Fruit fly (Drosophila melanogaster): ENCODE measurements around the gene vex.
A peak's percentile ranks its signal among the peaks of the same experiment; 100 is the strongest.

vex gene

DNA sequence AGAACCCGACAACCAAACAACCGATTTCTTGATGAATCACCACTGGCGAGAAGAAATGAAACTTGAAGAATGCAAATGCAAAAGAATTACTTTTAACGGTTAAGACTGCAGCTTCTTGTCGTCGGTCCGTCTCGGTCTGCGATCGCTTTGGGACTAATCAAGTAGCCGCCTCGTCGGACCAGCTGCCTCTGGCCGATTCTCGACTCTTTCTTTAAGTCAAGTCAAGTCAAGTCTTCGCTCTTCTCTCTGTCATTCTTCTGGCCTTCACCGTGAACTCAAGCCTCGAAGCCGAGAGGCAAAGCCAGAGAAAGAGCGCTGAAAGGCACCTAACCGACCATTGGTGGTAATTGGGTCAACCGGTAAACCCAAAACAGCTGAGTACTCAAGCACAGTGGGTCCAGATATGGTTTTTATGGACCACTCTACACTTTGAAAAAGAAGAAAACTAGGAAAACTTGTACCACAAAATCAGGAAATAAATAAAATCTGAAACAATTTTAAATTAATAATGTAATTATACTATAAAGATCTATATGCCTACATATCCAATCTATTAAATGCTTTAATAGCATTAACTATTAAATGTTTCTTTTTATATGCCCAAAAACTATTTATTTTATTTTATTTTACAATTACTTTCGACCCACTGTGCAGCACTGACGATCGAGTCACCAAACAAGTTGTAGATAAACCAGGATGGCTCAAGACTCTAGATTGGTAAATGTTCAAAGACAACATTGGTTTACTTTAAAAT lies 72.5 kb downstream of the vex start, which contains the start of gene C901 (continued):
- TF ChIP-seq org-1 (GFP tag; optimal IDR thresholded peaks at IDR 0.05) (peak; percentile 41), CG17361 (GFP tag; IDR thresholded peaks at IDR 0.05) (peak; percentile 89), sob (GFP tag; IDR thresholded peaks at IDR 0.05) (no peak), Vsx1 (GFP tag; optimal IDR thresholded peaks at IDR 0.05) (no peak), NK7.1 (GFP tag; optimal IDR thresholded peaks at IDR 0.05) (no peak), slp2 (GFP tag; optimal IDR thresholded peaks at IDR 0.05) (no peak), Jarid2 (GFP tag; optimal IDR thresholded peaks at IDR 0.05) (no peak), CG8290 (GFP tag; optimal IDR thresholded peaks at IDR 0.05) (no peak), CG8290 (tag; optimal IDR thresholded peaks at IDR 0.05) (no peak), CG8089 (GFP tag; optimal IDR thresholded peaks at IDR 0.05) (no peak), cwo (GFP tag; optimal IDR thresholded peaks at IDR 0.05) (peak; percentile 26), CG2202 (tag; optimal IDR thresholded peaks at IDR 0.05) (peak; percentile 49), tx (GFP tag; optimal IDR thresholded peaks at IDR 0.05) (no peak), HLHmδ (GFP tag; optimal IDR thresholded peaks at IDR 0.05) (no peak), CG16779 (GFP tag; IDR thresholded peaks at IDR 0.05) (no peak), NC2β (GFP tag; optimal IDR thresholded peaks at IDR 0.05) (no peak), ranshi (GFP tag; IDR thresholded peaks at IDR 0.05) (peak; percentile 46; the same call in 1 of the 2 replicates), CG17802 (tag; optimal IDR thresholded peaks at IDR 0.05) (no peak), CG4282 (GFP tag; optimal IDR thresholded peaks at IDR 0.05) (no peak), CG5245 (GFP tag; optimal IDR thresholded peaks at IDR 0.05) (peak; percentile 21), Ravus (GFP tag; IDR thresholded peaks at IDR 0.05) (no peak), BtbVII (GFP tag; optimal IDR thresholded peaks at IDR 0.05) (peak; percentile 15), CG32772 (GFP tag; IDR thresholded peaks at IDR 0.05) (no peak), CG7839 (tag; optimal IDR thresholded peaks at IDR 0.05) (peak; percentile 83), so (GFP tag; IDR thresholded peaks at IDR 0.05) (peak; percentile 63; the same call in 1 of the 3 replicates), CG8281 (tag; optimal IDR thresholded peaks at IDR 0.05) (peak; percentile 28), CTCF (GFP tag; optimal IDR thresholded peaks at IDR 0.05) (peak; percentile 16), HHEX (GFP tag; optimal IDR thresholded peaks at IDR 0.05) (peak; percentile 23), peb (GFP tag; IDR thresholded peaks at IDR 0.05) (peak; percentile 30; the same call in 1 of the 2 replicates), kay (GFP tag; optimal IDR thresholded peaks at IDR 0.05) (no peak), psq (GFP tag; optimal IDR thresholded peaks at IDR 0.05) (no peak), cad (GFP tag; optimal IDR thresholded peaks at IDR 0.05) (no peak), CG11723 (GFP tag; optimal IDR thresholded peaks at IDR 0.05) (peak; percentile 43), CG18619 (GFP tag; optimal IDR thresholded peaks at IDR 0.05) (peak; percentile 47), wor (GFP tag; IDR thresholded peaks at IDR 0.05) (peak; percentile 51; the same call in 1 of the 2 replicates), pnt (GFP tag; optimal IDR thresholded peaks at IDR 0.05) (no peak), Fer2 (tag; optimal IDR thresholded peaks at IDR 0.05) (no peak), ssp (GFP tag; IDR thresholded peaks at IDR 0.05) (peak; percentile 32; the same call in 1 of the 2 replicates), lab (GFP tag; optimal IDR thresholded peaks at IDR 0.05) (peak; percentile 54), CG10366 (GFP tag; IDR thresholded peaks at IDR 0.05) (peak; percentile 43), CG6765 (GFP tag; optimal IDR thresholded peaks at IDR 0.05) (no peak), slou (GFP tag; optimal IDR thresholded peaks at IDR 0.05) (no peak), Sox102F (GFP tag; optimal IDR thresholded peaks at IDR 0.05) (peak; percentile 80), ci (GFP tag; IDR thresholded peaks at IDR 0.05) (peak; percentile 73), PHDP (tag; optimal IDR thresholded peaks at IDR 0.05) (peak; percentile 78), TFAM (GFP tag; optimal IDR thresholded peaks at IDR 0.05) (no peak), mirr (GFP tag; optimal IDR thresholded peaks at IDR 0.05) (no peak), lov (optimal IDR thresholded peaks at IDR 0.05) (no peak), lov (GFP tag; IDR thresholded peaks at IDR 0.05) (no peak), vfl (GFP tag; optimal IDR thresholded peaks at IDR 0.05) (no peak)

Measured in whole organism, embryonic.